Fruit fly (Drosophila melanogaster) whole organism, embryonic: ENCODE results near the gene CG4382.
A peak's percentile ranks its signal among the peaks of the same experiment; 100 is the strongest.

Source experiments
- BEAF-32 ChIP-seq: fragments of 200-800 bp; sonication (Bioruptor generic); optimal IDR thresholded peaks from 3 replicates; lab custom pipeline; 2017; ENCODE audit warnings: missing biosample characterization, missing genetic modification characterization, mild to moderate bottlenecking, moderate library complexity, missing genetic modification reagents
- Bdp1 ChIP-seq: fragments of 200-800 bp; sonication (Bioruptor generic); optimal IDR thresholded peaks from 3 replicates; lab custom pipeline; 2016; ENCODE audit warnings: missing biosample characterization, missing genetic modification characterization
- CG10654 ChIP-seq: fragments of 200-800 bp; sonication (Bioruptor generic); optimal IDR thresholded peaks from 2 replicates; lab custom pipeline; 2016; ENCODE audit warnings: missing biosample characterization, missing genetic modification characterization
- CG11085 ChIP-seq: fragments of 200-800 bp; sonication (Bioruptor generic); IDR thresholded peaks from 2 replicates; pipeline ENCODE4 v1.3.6; 2022; ENCODE audit warnings: missing biosample characterization, missing genetic modification characterization
- CG11560 ChIP-seq: fragments of 200-800 bp; sonication (Bioruptor generic); IDR thresholded peaks from 3 replicates; pipeline ENCODE4 v1.3.6; 2022; ENCODE audit warnings: missing biosample characterization, missing genetic modification characterization
- CG13775 ChIP-seq: fragments of 200-800 bp; sonication (Bioruptor generic); optimal IDR thresholded peaks from 3 replicates; lab custom pipeline; 2017; ENCODE audit warnings: missing biosample characterization, mild to moderate bottlenecking, missing genetic modification characterization
- CG14014 ChIP-seq: fragments of 200-800 bp; sonication (Bioruptor generic); IDR thresholded peaks from 2 replicates; pipeline ENCODE4 v1.3.6; 2022; ENCODE audit warnings: missing biosample characterization, missing genetic modification characterization
- CG14441 ChIP-seq: fragments of 200-800 bp; sonication (Bioruptor generic); IDR thresholded peaks from 2 replicates; pipeline ENCODE4 v1.3.6; 2022; ENCODE audit warnings: missing biosample characterization, missing genetic modification characterization
- CG15514 ChIP-seq: fragments of 200-800 bp; sonication (Bioruptor generic); optimal IDR thresholded peaks from 3 replicates; lab custom pipeline; 2017; ENCODE audit warnings: missing biosample characterization, missing genetic modification characterization, mild to moderate bottlenecking, moderate library complexity, missing genetic modification reagents
- CG15601 ChIP-seq: fragments of 200-800 bp; sonication (Bioruptor generic); optimal IDR thresholded peaks from 3 replicates; lab custom pipeline; 2019; ENCODE audit warnings: missing biosample characterization, mild to moderate bottlenecking, missing genetic modification characterization, moderate library complexity
- CG16813 ChIP-seq: fragments of 200-800 bp; sonication (Bioruptor generic); IDR thresholded peaks from 3 replicates; pipeline ENCODE4 v1.3.6; 2022; ENCODE audit warnings: missing biosample characterization, missing genetic modification characterization; ENCODE audit not compliant: partially characterized antibody
- CG17829 ChIP-seq: fragments of 200-800 bp; optimal IDR thresholded peaks from 2 replicates; lab custom pipeline; 2019; ENCODE audit warnings: missing biosample characterization, mild to moderate bottlenecking, missing genetic modification characterization, moderate library complexity
- CG2129 ChIP-seq: fragments of 200-800 bp; sonication (Bioruptor generic); IDR thresholded peaks from 2 replicates; pipeline ENCODE4 v1.3.6; 2022; ENCODE audit warnings: missing biosample characterization, missing genetic modification characterization; ENCODE audit not compliant: partially characterized antibody
- CG2712 ChIP-seq: fragments of 200-800 bp; optimal IDR thresholded peaks from 3 replicates; lab custom pipeline; 2019; ENCODE audit warnings: missing biosample characterization, mild to moderate bottlenecking, missing genetic modification characterization, moderate library complexity
- CG30403 ChIP-seq: fragments of 200-800 bp; sonication (Bioruptor generic); optimal IDR thresholded peaks from 3 replicates; lab custom pipeline; 2016; ENCODE audit warnings: missing biosample characterization, missing genetic modification characterization
- CG32772 ChIP-seq: fragments of 200-800 bp; sonication (Bioruptor generic); IDR thresholded peaks from 2 replicates; pipeline ENCODE4 v1.3.6; 2022; ENCODE audit warnings: missing biosample characterization, missing genetic modification characterization
- CG34422 ChIP-seq: fragments of 200-800 bp; sonication (Bioruptor generic); IDR thresholded peaks from 3 replicates; pipeline ENCODE4 v1.3.6; 2022; ENCODE audit warnings: missing biosample characterization, missing genetic modification characterization
- CG4404 ChIP-seq: fragments of 200-800 bp; sonication (Bioruptor generic); IDR thresholded peaks from 2 replicates; pipeline ENCODE4 v1.3.6; 2022; ENCODE audit warnings: missing biosample characterization, missing genetic modification characterization
- CG8281 ChIP-seq: fragments of 200-800 bp; sonication (Bioruptor generic); optimal IDR thresholded peaks from 2 replicates; lab custom pipeline; 2018; ENCODE audit warnings: missing biosample characterization, mild to moderate bottlenecking, missing genetic modification characterization, moderate library complexity
- CG8388 ChIP-seq: fragments of 200-800 bp; sonication (Bioruptor generic); optimal IDR thresholded peaks from 2 replicates; lab custom pipeline; 2019; ENCODE audit warnings: missing biosample characterization, mild to moderate bottlenecking, missing genetic modification characterization, moderate library complexity
- CG8765 ChIP-seq: fragments of 200-800 bp; sonication (Bioruptor generic); IDR thresholded peaks from 2 replicates; pipeline ENCODE4 v1.3.6; 2022; ENCODE audit warnings: missing biosample characterization, missing genetic modification characterization
- CG8944 ChIP-seq: fragments of 200-800 bp; sonication (Bioruptor generic); optimal IDR thresholded peaks from 3 replicates; lab custom pipeline; 2016; ENCODE audit warnings: missing biosample characterization, missing genetic modification characterization
- CG9727 ChIP-seq: fragments of 200-800 bp; sonication (Bioruptor generic); optimal IDR thresholded peaks from 3 replicates; lab custom pipeline; 2017; ENCODE audit warnings: missing biosample characterization, mild to moderate bottlenecking, missing genetic modification characterization
- CG9817 ChIP-seq: fragments of 200-800 bp; sonication (Bioruptor generic); optimal IDR thresholded peaks from 2 replicates; lab custom pipeline; 2018; ENCODE audit warnings: missing biosample characterization, mild to moderate bottlenecking, missing genetic modification characterization, moderate library complexity
- CHES-1-like ChIP-seq: fragments of 200-800 bp; sonication (Bioruptor generic); optimal IDR thresholded peaks from 2 replicates; lab custom pipeline; 2016; ENCODE audit warnings: missing biosample characterization, missing genetic modification characterization
- Deaf1 ChIP-seq: fragments of 200-800 bp; optimal IDR thresholded peaks from 3 replicates; lab custom pipeline; 2019; ENCODE audit warnings: missing biosample characterization, mild to moderate bottlenecking, missing genetic modification characterization, moderate library complexity
- E2f2 ChIP-seq: fragments of 200-800 bp; sonication (Bioruptor generic); IDR thresholded peaks from 2 replicates; pipeline ENCODE4 v1.3.6; 2022; ENCODE audit warnings: missing biosample characterization, missing genetic modification characterization
- Ets97D ChIP-seq: fragments of 200-800 bp; sonication (Bioruptor generic); optimal IDR thresholded peaks from 3 replicates; lab custom pipeline; 2016; ENCODE audit warnings: missing biosample characterization, missing genetic modification characterization
- Fer1 ChIP-seq: fragments of 200-800 bp; sonication (Bioruptor generic); optimal IDR thresholded peaks from 2 replicates; lab custom pipeline; 2017; ENCODE audit warnings: missing biosample characterization, mild to moderate bottlenecking, missing genetic modification characterization
- HmgZ ChIP-seq: fragments of 200-800 bp; sonication (Bioruptor generic); optimal IDR thresholded peaks from 2 replicates; lab custom pipeline; 2018; ENCODE audit warnings: missing biosample characterization, mild to moderate bottlenecking, missing genetic modification characterization
- Hsf ChIP-seq: fragments of 200-800 bp; sonication (Bioruptor generic); optimal IDR thresholded peaks from 3 replicates; lab custom pipeline; 2016; ENCODE audit warnings: missing biosample characterization, missing genetic modification characterization
- Kr ChIP-seq: fragments of 200-800 bp; sonication (Bioruptor generic); optimal IDR thresholded peaks from 2 replicates; lab custom pipeline; 2017; ENCODE audit warnings: missing biosample characterization, mild to moderate bottlenecking, missing genetic modification characterization
- Med ChIP-seq: fragments of 200-800 bp; sonication (Bioruptor generic); peaks from one replicate; lab custom pipeline; 2016; ENCODE audit warnings: missing biosample characterization, missing genetic modification characterization, mild to moderate bottlenecking, inconsistent platforms, moderate library complexity
- NC2β ChIP-seq: fragments of 200-800 bp; sonication (Bioruptor generic); optimal IDR thresholded peaks from 2 replicates; lab custom pipeline; 2016; ENCODE audit warnings: missing biosample characterization, missing genetic modification characterization
- Sin3A ChIP-seq: fragments of >200 bp; optimal IDR thresholded peaks from 2 replicates; lab custom pipeline; 2018
- Sox102F ChIP-seq: fragments of 200-800 bp; sonication (Bioruptor generic); optimal IDR thresholded peaks from 2 replicates; lab custom pipeline; 2018; ENCODE audit warnings: missing biosample characterization, mild to moderate bottlenecking, missing genetic modification characterization, moderate library complexity
- Vsx1 ChIP-seq: fragments of 200-800 bp; sonication (Bioruptor generic); optimal IDR thresholded peaks from 2 replicates; lab custom pipeline; 2017; ENCODE audit warnings: missing biosample characterization, mild to moderate bottlenecking, missing genetic modification characterization, missing genetic modification reagents
- btn ChIP-seq: fragments of 200-800 bp; sonication (Bioruptor generic); optimal IDR thresholded peaks from 2 replicates; lab custom pipeline; 2016; ENCODE audit warnings: missing biosample characterization, missing genetic modification characterization
- crc ChIP-seq: fragments of 200-800 bp; sonication (Bioruptor generic); optimal IDR thresholded peaks from 2 replicates; lab custom pipeline; 2016; ENCODE audit warnings: missing biosample characterization, missing genetic modification characterization
- dati ChIP-seq: fragments of 200-800 bp; sonication (Bioruptor generic); IDR thresholded peaks from 2 replicates; pipeline ENCODE4 v1.3.6; 2022; ENCODE audit warnings: missing biosample characterization, missing genetic modification characterization
- dm ChIP-seq: fragments of 200-800 bp; sonication (Bioruptor generic); optimal IDR thresholded peaks from 3 replicates; lab custom pipeline; 2016; ENCODE audit warnings: missing biosample characterization, missing genetic modification characterization
- fd96Cb ChIP-seq: fragments of 200-800 bp; sonication (Bioruptor generic); optimal IDR thresholded peaks from 2 replicates; lab custom pipeline; 2018; ENCODE audit warnings: missing biosample characterization, mild to moderate bottlenecking, missing genetic modification characterization, moderate library complexity
- gce ChIP-seq: fragments of 200-800 bp; sonication (Bioruptor generic); IDR thresholded peaks from 3 replicates; pipeline ENCODE4 v1.3.6; 2022; ENCODE audit warnings: missing biosample characterization, missing genetic modification characterization
- gem ChIP-seq: fragments of 200-800 bp; sonication (Bioruptor generic); optimal IDR thresholded peaks from 2 replicates; lab custom pipeline; 2019; ENCODE audit warnings: missing biosample characterization, mild to moderate bottlenecking, missing genetic modification characterization, moderate library complexity
- grau ChIP-seq: fragments of 200-800 bp; optimal IDR thresholded peaks from 3 replicates; lab custom pipeline; 2019; ENCODE audit warnings: missing biosample characterization, mild to moderate bottlenecking, missing genetic modification characterization, moderate library complexity
- gt ChIP-seq: fragments of 200-800 bp; sonication (Bioruptor generic); IDR thresholded peaks from 2 replicates; pipeline ENCODE4 v1.3.6; 2022; ENCODE audit warnings: missing biosample characterization, missing genetic modification characterization
- jigr1 ChIP-seq: fragments of 200-800 bp; sonication (Bioruptor generic); IDR thresholded peaks from 3 replicates; pipeline ENCODE4 v1.3.6; 2022; ENCODE audit warnings: missing biosample characterization, missing genetic modification characterization
- klu ChIP-seq: fragments of 200-800 bp; sonication (Bioruptor generic); IDR thresholded peaks from 2 replicates; pipeline ENCODE4 v1.3.6; 2022; ENCODE audit warnings: missing biosample characterization, missing genetic modification characterization
- sd ChIP-seq: fragments of 200-800 bp; sonication (Bioruptor generic); optimal IDR thresholded peaks from 3 replicates; lab custom pipeline; 2018; ENCODE audit warnings: missing biosample characterization, mild to moderate bottlenecking, missing genetic modification characterization, moderate library complexity
- trh ChIP-seq: fragments of 200-800 bp; sonication (Bioruptor generic); optimal IDR thresholded peaks from 2 replicates; lab custom pipeline; 2016; ENCODE audit warnings: missing biosample characterization, missing genetic modification characterization
- twi ChIP-seq: fragments of 200-800 bp; optimal IDR thresholded peaks from 2 replicates; lab custom pipeline; 2019; ENCODE audit warnings: missing biosample characterization, mild to moderate bottlenecking, missing genetic modification characterization, moderate library complexity

Gene CG4382

dm6 chr2L:9598390-9598789, 2.3 kb downstream of the CG4382 start (continued):
- TF ChIP-seq CG30403 (GFP tag; lab: Kevin White, UChicago): peak; percentile 58
- peak; percentile 91 for TF ChIP-seq CG4404 (GFP tag; lab: Robert Waterston, UW)
- TF ChIP-seq klu: peak; percentile 57; the same call in 1 of the 2 replicates
- peak; percentile 53; the same call in 1 of the 2 replicates for TF ChIP-seq CG14441 (GFP tag; lab: Robert Waterston, UW)
- TF ChIP-seq fd96Cb (tag; lab: Kevin White, UChicago): peak; percentile 75
- no peak for TF ChIP-seq CHES-1-like (GFP tag; lab: Kevin White, UChicago)
- peak; percentile 81 for TF ChIP-seq CG32772 (GFP tag; lab: Robert Waterston, UW)
- no peak for TF ChIP-seq CG16813 (GFP tag; lab: Robert Waterston, UW)
- no peak for TF ChIP-seq CG2129 (GFP tag; lab: Robert Waterston, UW)
- TF ChIP-seq BEAF-32 (GFP tag; lab: Kevin White, UChicago): no peak
- no peak for TF ChIP-seq Fer1 (GFP tag; lab: Kevin White, UChicago)
- peak; percentile 76 for TF ChIP-seq gem (tag; lab: Kevin White, UChicago)
- TF ChIP-seq CG2712 (tag; lab: Kevin White, UChicago): peak; percentile 86
- TF ChIP-seq Deaf1 (tag; lab: Kevin White, UChicago): peak; percentile 53
- TF ChIP-seq CG8388 (GFP tag; lab: Kevin White, UChicago): peak; percentile 70
- TF ChIP-seq Sox102F (GFP tag; lab: Kevin White, UChicago): peak; percentile 65
- 0 out of 2 replicates have a peak, but pooled peaks have one; percentile 41 for TF ChIP-seq CG14014 (GFP tag; lab: Robert Waterston, UW)
- TF ChIP-seq Kr (GFP tag; lab: Kevin White, UChicago): no peak
- TF ChIP-seq Med (GFP tag; lab: Kevin White, UChicago): peak; percentile 67
- no peak for TF ChIP-seq btn (GFP tag; lab: Kevin White, UChicago)
- TF ChIP-seq CG17829 (tag; lab: Kevin White, UChicago): peak; percentile 84
- peak; percentile 6 for TF ChIP-seq CG10654 (GFP tag; lab: Kevin White, UChicago)
- TF ChIP-seq gt: peak; percentile 72
- peak; percentile 87 for TF ChIP-seq CG9727 (GFP tag; lab: Kevin White, UChicago)
- peak; percentile 4 for TF ChIP-seq CG9817 (tag; lab: Kevin White, UChicago)
- no peak for TF ChIP-seq CG8281
- no peak for TF ChIP-seq Sin3A (lab: Kevin White, UChicago)
- no peak for TF ChIP-seq CG11560 (tag; lab: Robert Waterston, UW)
- peak; percentile 49 for TF ChIP-seq Hsf (GFP tag; lab: Kevin White, UChicago)
- no peak for TF ChIP-seq CG11085 (GFP tag; lab: Robert Waterston, UW)
- peak; percentile 29 for TF ChIP-seq Vsx1
- TF ChIP-seq grau: peak; percentile 76
- TF ChIP-seq E2f2 (GFP tag; lab: Robert Waterston, UW): peak; percentile 49; the same call in 1 of the 2 replicates
- TF ChIP-seq CG15514 (GFP tag; lab: Kevin White, UChicago): no peak
- TF ChIP-seq Ets97D (GFP tag; lab: Kevin White, UChicago): no peak
- TF ChIP-seq CG13775 (GFP tag; lab: Kevin White, UChicago): peak; percentile 59
- peak; percentile 40; the same call in 1 of the 3 replicates for TF ChIP-seq jigr1 (GFP tag; lab: Robert Waterston, UW)
- peak; percentile 75; the same call in 2 of the 3 replicates for TF ChIP-seq CG34422 (GFP tag; lab: Robert Waterston, UW)
- TF ChIP-seq HmgZ (tag; lab: Kevin White, UChicago): no peak
- peak; percentile 58; the same call in 1 of the 3 replicates for TF ChIP-seq gce (GFP tag; lab: Robert Waterston, UW)
- TF ChIP-seq twi (tag; lab: Kevin White, UChicago): peak; percentile 68
- TF ChIP-seq CG8944: no peak
- TF ChIP-seq CG8765 (GFP tag; lab: Robert Waterston, UW): peak; percentile 79; the same call in 1 of the 2 replicates
- TF ChIP-seq dati (GFP tag; lab: Robert Waterston, UW): 0 out of 2 replicates have a peak, but pooled peaks have one; percentile 35
- TF ChIP-seq crc (GFP tag; lab: Kevin White, UChicago): no peak
- no peak for TF ChIP-seq sd (tag; lab: Kevin White, UChicago)
- peak; percentile 28 for TF ChIP-seq CG15601 (tag; lab: Kevin White, UChicago)
- TF ChIP-seq trh: no peak
- TF ChIP-seq NC2β (GFP tag; lab: Kevin White, UChicago): no peak
- TF ChIP-seq Bdp1: no peak
- TF ChIP-seq dm (GFP tag; lab: Kevin White, UChicago): no peak
